Fruit fly (Drosophila melanogaster): Measurements from ENCODE around the gene Spn77Bc.

Spn77Bc gene

DNA sequence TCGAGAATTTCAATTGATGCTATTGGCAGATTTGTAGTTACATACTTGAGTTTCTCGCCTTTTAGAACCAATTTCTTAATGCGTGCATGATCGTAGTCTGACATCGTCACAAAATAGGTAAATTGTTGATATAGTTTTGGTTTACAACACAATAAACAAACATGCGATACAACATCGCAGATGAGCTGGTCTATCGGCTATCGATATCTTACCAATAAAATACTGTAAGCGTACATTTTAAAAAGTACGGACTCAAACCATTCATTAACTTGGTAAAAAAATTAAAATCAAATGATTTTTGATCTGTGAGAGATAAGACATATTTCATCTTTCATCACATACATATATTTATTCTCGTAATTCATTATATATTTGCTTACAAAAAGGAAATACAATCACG lies 45.6 kb upstream of the Spn77Bc start, which contains the start of gene FRG1:
Gene FRG1, minus strand, starts transcription at position 175 of the 400 bp plus-strand sequence.
- TF ChIP-seq CG17802 (tag; optimal IDR thresholded peaks at IDR 0.05) = no peak
- TF ChIP-seq CG15696 (tag; optimal IDR thresholded peaks at IDR 0.05) = no peak
- no peak for TF ChIP-seq ac (GFP tag; optimal IDR thresholded peaks at IDR 0.05)
- no peak for TF ChIP-seq scrt (GFP tag; optimal IDR thresholded peaks at IDR 0.05)
- TF ChIP-seq sna (GFP tag; IDR thresholded peaks at IDR 0.05; ENCODE audit: partially characterized antibody) = peak; percentile 61; the same call in 1 of the 2 replicates
- TF ChIP-seq Aef1 (GFP tag; IDR thresholded peaks at IDR 0.05) = no peak
- peak; percentile 7 for TF ChIP-seq Myb (GFP tag; optimal IDR thresholded peaks at IDR 0.05)
- TF ChIP-seq CG6765 (GFP tag; optimal IDR thresholded peaks at IDR 0.05) = no peak
- no peak for TF ChIP-seq CG10209 (GFP tag; optimal IDR thresholded peaks at IDR 0.05)
- no peak for TF ChIP-seq CG10274 (GFP tag; optimal IDR thresholded peaks at IDR 0.05)
- peak; percentile 77 for TF ChIP-seq CG14860 (GFP tag; IDR thresholded peaks at IDR 0.05; ENCODE audit: partially characterized antibody)
- no peak for TF ChIP-seq CG32767 (GFP tag; IDR thresholded peaks at IDR 0.05)
- TF ChIP-seq CG6272 (GFP tag; IDR thresholded peaks at IDR 0.05) = no peak
- peak; percentile 76 for TF ChIP-seq Dll (GFP tag; IDR thresholded peaks at IDR 0.05; ENCODE audit: partially characterized antibody)
- no peak for TF ChIP-seq Six4 (GFP tag; optimal IDR thresholded peaks at IDR 0.05)
- no peak for TF ChIP-seq ash1 (GFP tag; optimal IDR thresholded peaks at IDR 0.05)
- TF ChIP-seq CG7786 (GFP tag; optimal IDR thresholded peaks at IDR 0.05) = no peak
- TF ChIP-seq CG1233 (GFP tag; optimal IDR thresholded peaks at IDR 0.05) = no peak
- no peak for TF ChIP-seq CG15073 (GFP tag; optimal IDR thresholded peaks at IDR 0.05)
- TF ChIP-seq da (GFP tag; optimal IDR thresholded peaks at IDR 0.05) = no peak
- TF ChIP-seq knrl (GFP tag; IDR thresholded peaks at IDR 0.05; ENCODE audit: partially characterized antibody) = peak; percentile 64; the same call in 2 of the 3 replicates
- no peak for TF ChIP-seq CG2199 (GFP tag; IDR thresholded peaks at IDR 0.05)
- TF ChIP-seq CG10431 (GFP tag; optimal IDR thresholded peaks at IDR 0.05) = no peak
- TF ChIP-seq MESR4 (GFP tag; optimal IDR thresholded peaks at IDR 0.05) = peak; percentile 49
- TF ChIP-seq CG1792 (GFP tag; optimal IDR thresholded peaks at IDR 0.05) = no peak
- no peak for TF ChIP-seq CG18599 (GFP tag; optimal IDR thresholded peaks at IDR 0.05)
- no peak for TF ChIP-seq pb (GFP tag; optimal IDR thresholded peaks at IDR 0.05)
- no peak for TF ChIP-seq B-H2 (GFP tag; optimal IDR thresholded peaks at IDR 0.05)
- peak; percentile 58 for TF ChIP-seq pzg (GFP tag; optimal IDR thresholded peaks at IDR 0.05)
- TF ChIP-seq Hand (GFP tag; optimal IDR thresholded peaks at IDR 0.05) = no peak
- no peak for TF ChIP-seq CG33557 (GFP tag; optimal IDR thresholded peaks at IDR 0.05)
- no peak for TF ChIP-seq CoRest (tag; optimal IDR thresholded peaks at IDR 0.05)
- TF ChIP-seq ato (GFP tag; IDR thresholded peaks at IDR 0.05; ENCODE audit: partially characterized antibody) = peak; percentile 67
- peak; percentile 67 for TF ChIP-seq CG1603 (tag; optimal IDR thresholded peaks at IDR 0.05)
- TF ChIP-seq CG32772 (GFP tag; IDR thresholded peaks at IDR 0.05) = no peak
- no peak for TF ChIP-seq Med (GFP tag)
- no peak for TF ChIP-seq slbo (GFP tag; IDR thresholded peaks at IDR 0.05)
- TF ChIP-seq CG2129 (GFP tag; IDR thresholded peaks at IDR 0.05; ENCODE audit: partially characterized antibody) = peak; percentile 39; the same call in 1 of the 2 replicates
- TF ChIP-seq Max (GFP tag; optimal IDR thresholded peaks at IDR 0.05) = no peak
- TF ChIP-seq grau (tag; optimal IDR thresholded peaks at IDR 0.05) = peak; percentile 7
- no peak for TF ChIP-seq CG5180 (GFP tag; optimal IDR thresholded peaks at IDR 0.05)
- TF ChIP-seq nmo (GFP tag; optimal IDR thresholded peaks at IDR 0.05) = peak; percentile 9
- TF ChIP-seq CG6791 (GFP tag; IDR thresholded peaks at IDR 0.05; ENCODE audit: partially characterized antibody) = peak; percentile 82
- no peak for TF ChIP-seq chif (GFP tag; optimal IDR thresholded peaks at IDR 0.05)
- TF ChIP-seq CTCF (GFP tag; optimal IDR thresholded peaks at IDR 0.05) = peak; percentile 38
- TF ChIP-seq tx (GFP tag; optimal IDR thresholded peaks at IDR 0.05) = no peak
- TF ChIP-seq ems (GFP tag; optimal IDR thresholded peaks at IDR 0.05) = no peak
- TF ChIP-seq CG3407 (GFP tag; optimal IDR thresholded peaks at IDR 0.05) = no peak
- no peak for TF ChIP-seq CG12219 (GFP tag; optimal IDR thresholded peaks at IDR 0.05)
- no peak for TF ChIP-seq Ada2b (GFP tag; IDR thresholded peaks at IDR 0.05)
- no peak for TF ChIP-seq fd96Cb (tag; optimal IDR thresholded peaks at IDR 0.05)
